Worm (Caenorhabditis elegans): Measurements from ENCODE around the gene ugt-29.
A peak's percentile ranks its signal among the peaks of the same experiment; 100 is the strongest.

ugt-29 gene

ce11 chrV:727484-728351 is 28.3 kb upstream of the ugt-29 start, which contains the start of the genes icl-1 and srh-2 (continued):
- TF ChIP-seq fos-1 (tag; optimal IDR thresholded peaks at IDR 0.05) (peak; percentile 23), vab-15 (tag; optimal IDR thresholded peaks at IDR 0.05) (peak; percentile 52), egl-13 (tag; optimal IDR thresholded peaks at IDR 0.05) (no peak), elt-3 (tag; optimal IDR thresholded peaks at IDR 0.05) (peak in 2 of 6 experiments; percentile 29 to 80), C04F5.9 (tag; optimal IDR thresholded peaks at IDR 0.05) (peak; percentile 49), sox-4 (tag; optimal IDR thresholded peaks at IDR 0.05) (peak; percentile 32), mdl-1 (tag; optimal IDR thresholded peaks at IDR 0.05) (peak in 1 of 2 experiments; percentile 85), hlh-17 (GFP tag; optimal IDR thresholded peaks at IDR 0.05; ENCODE audit: borderline replicate concordance) (peak; percentile 41), nhr-84 (tag; optimal IDR thresholded peaks at IDR 0.05) (no peak), blmp-1 (tag; optimal IDR thresholded peaks at IDR 0.05) (peak; percentile 17), aha-1 (tag; optimal IDR thresholded peaks at IDR 0.05) (no peak), rnt-1 (tag; optimal IDR thresholded peaks at IDR 0.05) (peak; percentile 88), nhr-20 (tag; optimal IDR thresholded peaks at IDR 0.05) (peak; percentile 85), sup-37 (GFP tag; optimal IDR thresholded peaks at IDR 0.05) (peak; percentile 59), efl-1 (optimal IDR thresholded peaks at IDR 0.05) (peak; percentile 40 to 49), efl-1 (GFP tag; optimal IDR thresholded peaks at IDR 0.05 in 1 of 2) (peak in 1 of 2 experiments; percentile 91), snu-23 (GFP tag; optimal IDR thresholded peaks at IDR 0.05) (peak; percentile 82), lin-35 (GFP tag; optimal IDR thresholded peaks at IDR 0.05) (peak in 1 of 2 experiments; percentile 75), C34B4.2 (tag; optimal IDR thresholded peaks at IDR 0.05) (no peak), hpl-2 (GFP tag; optimal IDR thresholded peaks at IDR 0.05) (no peak), nhr-71 (tag; optimal IDR thresholded peaks at IDR 0.05) (peak; percentile 95), unc-62 (GFP tag; optimal IDR thresholded peaks at IDR 0.05) (no peak), pag-3 (tag; optimal IDR thresholded peaks at IDR 0.05; ENCODE audit: borderline replicate concordance, insufficient read depth) (peak; percentile 41)

- TF ChIP-seq C16A3.4 (tag; optimal IDR thresholded peaks at IDR 0.05) (no peak), mab-9 (GFP tag; IDR thresholded peaks at IDR 0.05) (no peak), nhr-85 (tag) (peak; percentile 48), hpl-2 (GFP tag; optimal IDR thresholded peaks at IDR 0.05) (no peak), rnt-1 (tag; optimal IDR thresholded peaks at IDR 0.05) (peak; percentile 64), efl-1 (optimal IDR thresholded peaks at IDR 0.05) (no peak), efl-1 (GFP tag; optimal IDR thresholded peaks at IDR 0.05 in 1 of 2) (peak in 1 of 2 experiments; percentile 92), irx-1 (tag; optimal IDR thresholded peaks at IDR 0.05) (peak; percentile 2), swsn-7 (tag; optimal IDR thresholded peaks at IDR 0.05) (no peak), fkh-8 (tag; optimal IDR thresholded peaks at IDR 0.05) (no peak), nhr-20 (tag; optimal IDR thresholded peaks at IDR 0.05) (peak; percentile 7), nhr-19 (GFP tag; conservative IDR thresholded peaks at IDR 0.05) (peak; percentile 7), ceh-88 (GFP tag; IDR thresholded peaks at IDR 0.05) (peak; percentile 45), pag-3 (tag; optimal IDR thresholded peaks at IDR 0.05; ENCODE audit: borderline replicate concordance, insufficient read depth) (no peak), ceh-8 (GFP tag; optimal IDR thresholded peaks at IDR 0.05) (no peak), snu-23 (GFP tag; optimal IDR thresholded peaks at IDR 0.05) (peak; percentile 22), ceh-90 (tag; optimal IDR thresholded peaks at IDR 0.05) (no peak), lsy-2 (tag; optimal IDR thresholded peaks at IDR 0.05) (peak in 1 of 2 experiments; percentile 25), unc-130 (tag; optimal IDR thresholded peaks at IDR 0.05) (peak; percentile 10), sptf-1 (tag; optimal IDR thresholded peaks at IDR 0.05) (no peak), elt-2 (tag; optimal IDR thresholded peaks at IDR 0.05) (peak; percentile 17), pax-3 (tag; optimal IDR thresholded peaks at IDR 0.05) (peak; percentile 22), elt-3 (tag; optimal IDR thresholded peaks at IDR 0.05) (peak in 4 of 6 experiments; percentile 14 to 71 (median 27)), nhr-90 (tag; optimal IDR thresholded peaks at IDR 0.05; ENCODE audit: poor library complexity) (peak; percentile 17), lin-14 (GFP tag; optimal IDR thresholded peaks at IDR 0.05) (peak; percentile 31), nhr-71 (tag; optimal IDR thresholded peaks at IDR 0.05) (peak; percentile 50), nhr-84 (tag; optimal IDR thresholded peaks at IDR 0.05) (peak; percentile 53), Y116A8C.19 (tag; optimal IDR thresholded peaks at IDR 0.05; ENCODE audit: borderline replicate concordance) (no peak), ama-1 (optimal IDR thresholded peaks at IDR 0.05) (peak; percentile 79), ztf-4 (tag; optimal IDR thresholded peaks at IDR 0.05) (peak; percentile 21)
Observed at ce11 chrV:726573-727483, 27.4 kb upstream of the ugt-29 start.

All from whole organism, L1 larva.